Worm (Caenorhabditis elegans): ENCODE results near the gene C44H4.4.

- no peak for TF ChIP-seq elt-3 (tag; optimal IDR thresholded peaks at IDR 0.05)
- no peak for TF ChIP-seq skn-1 (tag; optimal IDR thresholded peaks at IDR 0.05)
- TF ChIP-seq crh-2 (tag; optimal IDR thresholded peaks at IDR 0.05) = peak; percentile 2
- no peak for TF ChIP-seq ama-1 (optimal IDR thresholded peaks at IDR 0.05)
- TF ChIP-seq sem-4 (tag; optimal IDR thresholded peaks at IDR 0.05) = no peak
Observed at ce11 chrX:14589051-14589736, at the start of gene C44H4.4, which contains the start of gene tap-1.
